Worm (Caenorhabditis elegans): ENCODE measurements around the gene K09G1.1.

Gene K09G1.1

ce11 chrV:9625604-9626446, 42.5 kb downstream of the K09G1.1 start, which contains the start of gene T06E4.7:
TSS of gene T06E4.7 (plus strand) at chrV:9626396.
- no peak for TF ChIP-seq nhr-129 (tag; optimal IDR thresholded peaks at IDR 0.05)
- no peak for TF ChIP-seq nhr-6 (tag; optimal IDR thresholded peaks at IDR 0.05)
- TF ChIP-seq nhr-25 (tag; optimal IDR thresholded peaks at IDR 0.05), result no peak
- TF ChIP-seq lin-13 (GFP tag; optimal IDR thresholded peaks at IDR 0.05), result no peak
- TF ChIP-seq nhr-10 (tag; optimal IDR thresholded peaks at IDR 0.05), result no peak
- no peak for TF ChIP-seq ZK546.5 (tag; optimal IDR thresholded peaks at IDR 0.05)
- TF ChIP-seq sma-9 (GFP tag; optimal IDR thresholded peaks at IDR 0.05), result no peak
- TF ChIP-seq sma-9 (tag; optimal IDR thresholded peaks at IDR 0.05), result no peak
- TF ChIP-seq elt-1 (tag; optimal IDR thresholded peaks at IDR 0.05), result no peak
- TF ChIP-seq C34F6.9 (tag; optimal IDR thresholded peaks at IDR 0.05), result no peak
- no peak for TF ChIP-seq nhr-77 (tag; optimal IDR thresholded peaks at IDR 0.05)
- TF ChIP-seq ceh-16 (tag; optimal IDR thresholded peaks at IDR 0.05), result no peak
- TF ChIP-seq unc-39 (tag; optimal IDR thresholded peaks at IDR 0.05), result no peak
- TF ChIP-seq ceh-82 (tag; optimal IDR thresholded peaks at IDR 0.05), result no peak
- no peak for TF ChIP-seq nhr-11 (tag; optimal IDR thresholded peaks at IDR 0.05)
- no peak for TF ChIP-seq lin-11 (tag; optimal IDR thresholded peaks at IDR 0.05)
- no peak for TF ChIP-seq elt-3 (tag; optimal IDR thresholded peaks at IDR 0.05)
- no peak for TF ChIP-seq unc-55 (GFP tag; optimal IDR thresholded peaks at IDR 0.05)
- no peak for TF ChIP-seq mbf-1 (tag; optimal IDR thresholded peaks at IDR 0.05)
- TF ChIP-seq nhr-21 (tag; optimal IDR thresholded peaks at IDR 0.05), result no peak
- no peak for TF ChIP-seq nhr-12 (tag; optimal IDR thresholded peaks at IDR 0.05)

- TF ChIP-seq lin-39 (tag; optimal IDR thresholded peaks at IDR 0.05), result no peak
- no peak for TF ChIP-seq nhr-11 (tag; optimal IDR thresholded peaks at IDR 0.05)
- no peak for TF ChIP-seq ztf-4 (tag; optimal IDR thresholded peaks at IDR 0.05)
- no peak for TF ChIP-seq lsy-2 (tag; optimal IDR thresholded peaks at IDR 0.05)
- TF ChIP-seq zag-1 (tag; optimal IDR thresholded peaks at IDR 0.05), result no peak
- TF ChIP-seq elt-3 (tag; optimal IDR thresholded peaks at IDR 0.05), result no peak
- TF ChIP-seq unc-55 (GFP tag; optimal IDR thresholded peaks at IDR 0.05), result no peak
- no peak for TF ChIP-seq nhr-25 (tag; optimal IDR thresholded peaks at IDR 0.05)
- no peak for TF ChIP-seq unc-39 (tag; optimal IDR thresholded peaks at IDR 0.05)
- no peak for TF ChIP-seq elt-1 (tag; optimal IDR thresholded peaks at IDR 0.05)
- TF ChIP-seq alr-1 (tag; optimal IDR thresholded peaks at IDR 0.05), result no peak
- TF ChIP-seq R02D3.7 (tag; optimal IDR thresholded peaks at IDR 0.05), result no peak
- no peak for TF ChIP-seq nhr-6 (tag; optimal IDR thresholded peaks at IDR 0.05)
- no peak for TF ChIP-seq sma-9 (GFP tag; optimal IDR thresholded peaks at IDR 0.05)
- TF ChIP-seq sma-9 (tag; optimal IDR thresholded peaks at IDR 0.05), result no peak
Measured at ce11 chrV:9628603-9629002, 45.3 kb downstream of the K09G1.1 start.

DNA sequence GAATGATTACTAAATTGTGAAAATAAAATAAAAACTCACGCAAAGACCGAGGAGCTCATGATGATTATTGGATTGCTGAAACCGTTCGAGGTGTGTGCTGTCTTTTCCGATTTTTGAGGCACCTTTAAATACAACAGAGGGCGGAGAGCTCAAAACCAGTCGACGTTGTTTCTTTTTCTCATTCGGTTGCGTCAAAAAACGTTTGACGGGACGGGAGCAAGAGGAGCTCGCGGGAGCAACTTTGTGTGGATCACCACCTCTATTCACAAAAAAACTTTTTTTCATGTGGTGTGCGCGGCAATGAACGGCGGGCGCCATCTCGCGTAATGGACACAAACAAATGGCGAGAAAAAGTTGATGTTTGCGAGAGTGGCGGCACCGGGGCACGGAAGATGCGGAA, 45.8 kb downstream of the K09G1.1 start, which contains the start of gene idpc-3:
TSS of gene idpc-3 (minus strand) at position 101 of the 400 bp plus-strand sequence.
- TF ChIP-seq sma-9 (GFP tag; optimal IDR thresholded peaks at IDR 0.05) (no peak), sma-9 (tag; optimal IDR thresholded peaks at IDR 0.05) (no peak), lin-11 (tag; optimal IDR thresholded peaks at IDR 0.05) (no peak), sem-4 (tag; optimal IDR thresholded peaks at IDR 0.05) (no peak), elt-3 (tag; optimal IDR thresholded peaks at IDR 0.05) (no peak)

DNA sequence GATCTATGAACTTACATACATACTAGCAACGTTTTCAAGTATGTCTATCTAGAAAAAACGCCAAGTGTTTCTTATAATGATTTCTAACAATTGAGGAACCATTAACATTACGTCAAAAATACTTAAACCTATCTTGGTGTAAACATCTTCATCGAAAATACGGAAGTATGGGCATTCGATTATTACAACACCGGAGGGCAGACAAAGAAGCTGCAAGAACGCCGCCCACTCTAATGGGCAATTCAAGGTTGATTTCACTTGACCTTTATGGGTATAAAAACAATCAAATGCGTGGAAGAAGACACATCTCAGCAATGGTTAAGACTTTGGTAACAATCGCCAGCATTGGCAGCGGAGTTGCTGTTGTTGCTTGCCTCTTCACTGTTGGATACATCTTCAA, 46.3 kb downstream of the K09G1.1 start, which contains the start of gene col-146:
TSS of gene col-146 (plus strand) at position 301 of the 400 bp plus-strand sequence.
- TF ChIP-seq zag-1 (tag; optimal IDR thresholded peaks at IDR 0.05) (no peak), crh-2 (tag; optimal IDR thresholded peaks at IDR 0.05) (no peak), ztf-1 (GFP tag; conservative IDR thresholded peaks at IDR 0.05) (no peak), dmd-4 (tag; optimal IDR thresholded peaks at IDR 0.05) (no peak), elt-3 (tag; optimal IDR thresholded peaks at IDR 0.05) (no peak), snpc-4 (tag; optimal IDR thresholded peaks at IDR 0.05) (no peak), F13H6.1 (tag; optimal IDR thresholded peaks at IDR 0.05) (no peak)

DNA sequence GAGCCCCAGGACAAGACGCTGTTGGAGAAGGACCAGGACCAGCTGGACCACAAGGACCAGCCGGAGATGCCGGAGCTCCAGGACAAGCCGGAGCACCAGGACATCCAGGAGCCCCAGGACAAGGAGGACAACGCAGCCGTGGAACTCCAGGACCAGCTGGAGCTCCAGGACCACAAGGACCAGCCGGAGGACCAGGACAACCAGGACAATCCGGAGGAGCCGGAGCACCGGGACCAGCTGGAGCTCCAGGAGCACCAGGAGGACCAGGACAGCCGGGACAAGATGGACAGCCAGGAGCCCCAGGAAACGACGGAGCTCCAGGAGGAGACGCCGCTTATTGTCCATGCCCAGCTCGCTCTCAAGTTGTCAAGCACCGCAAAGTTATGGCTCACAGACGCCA, 47.2 kb downstream of the K09G1.1 start:
- no peak for TF ChIP-seq skn-1 (tag; optimal IDR thresholded peaks at IDR 0.05)
- no peak for TF ChIP-seq crh-2 (tag; optimal IDR thresholded peaks at IDR 0.05)
- TF ChIP-seq ceh-16 (tag; optimal IDR thresholded peaks at IDR 0.05), result no peak
- no peak for TF ChIP-seq sma-3 (GFP tag; optimal IDR thresholded peaks at IDR 0.05)
- no peak for TF ChIP-seq Y55F3AM.14 (GFP tag; optimal IDR thresholded peaks at IDR 0.05)
- no peak for TF ChIP-seq unc-62 (GFP tag; optimal IDR thresholded peaks at IDR 0.05)
- TF ChIP-seq zag-1 (tag; optimal IDR thresholded peaks at IDR 0.05), result no peak

Data from whole organism, L2 larva.